Worm (Caenorhabditis elegans) whole organism, young adult: ENCODE measurements around the gene Y27F2A.10.

Experiments used
- ama-1 ChIP-seq, 3 experiments: fragments of 150-350 bp in 1 of 3; sonication (generic microtip) in 2 of 3; optimal IDR thresholded peaks; 2 replicates each; lab custom pipeline; 2014 to 2018; ENCODE audit warnings: missing biosample characterization in 2 of 3, missing genetic modification characterization in 2 of 3, missing genetic modification reagents in 2 of 3
- him-1 ChIP-seq: sonication (generic microtip); optimal IDR thresholded peaks from 2 replicates; lab custom pipeline; 2016; ENCODE audit warnings: missing genotype, missing genetic modification reagents, missing genetic modification characterization, missing compliant biosample characterization
- pha-4 ChIP-seq: fragments of 150-350 bp; sonication (generic microtip); optimal IDR thresholded peaks from 2 replicates; lab custom pipeline; 2014; ENCODE audit warnings: missing biosample characterization, missing genetic modification reagents, missing genetic modification characterization
- snpc-4 ChIP-seq, 5 experiments: fragments of 150-350 bp in 1 of 5; sonication (generic microtip) in 4 of 5; optimal IDR thresholded peaks; 2 replicates each; lab custom pipeline; 2014 to 2018; ENCODE audit warnings: missing genetic modification characterization in 5 of 5, missing biosample characterization in 3 of 5, antibody characterized with exemption in 2 of 5, mild to moderate bottlenecking in 2 of 5, missing compliant biosample characterization in 2 of 5, missing genotype in 2 of 5, moderate library complexity in 2 of 5, missing genetic modification reagents in 1 of 5
- tbx-9 ChIP-seq: sonication (generic microtip); optimal IDR thresholded peaks from 2 replicates; lab custom pipeline; 2016; ENCODE audit warnings: borderline replicate concordance, missing genetic modification characterization, inconsistent platforms, missing compliant biosample characterization

ce11 chrII:3202519-3202918 is 30.4 kb upstream of the Y27F2A.10 start, which contains the start of gene sri-53:
- TF ChIP-seq pha-4 (no peak), ama-1 (optimal IDR thresholded peaks at IDR 0.05; lab: Kevin White, UChicago) (no peak), ama-1 (GFP tag; optimal IDR thresholded peaks at IDR 0.05; lab: Kevin White, UChicago) (no peak), snpc-4 (GFP tag; optimal IDR thresholded peaks at IDR 0.05; lab: Kevin White, UChicago) (no peak), snpc-4 (tag; optimal IDR thresholded peaks at IDR 0.05; lab: Kevin White, UChicago) (no peak), him-1 (no peak), tbx-9 (no peak)
